Worm (Caenorhabditis elegans) whole organism, L3 larva: Measurements from ENCODE around the gene atln-2.

ENCODE experiments used
- aly-2 ChIP-seq: fragments of 150-350 bp; optimal IDR thresholded peaks from 2 replicates; lab custom pipeline; 2014; ENCODE audit warnings: missing biosample characterization, missing genetic modification characterization
- ama-1 ChIP-seq: fragments of 150-350 bp; optimal IDR thresholded peaks from 2 replicates; lab custom pipeline; 2018
- ceh-16 ChIP-seq: sonication (generic microtip); optimal IDR thresholded peaks from 2 replicates; lab custom pipeline; 2017; ENCODE audit warnings: missing biosample characterization, missing genetic modification characterization
- ceh-82 ChIP-seq: fragments of 150-350 bp; optimal IDR thresholded peaks from 2 replicates; lab custom pipeline; 2014; ENCODE audit warnings: missing biosample characterization, missing genetic modification characterization
- ceh-9 ChIP-seq: sonication (generic microtip); optimal IDR thresholded peaks from 2 replicates; lab custom pipeline; 2018; ENCODE audit warnings: missing biosample characterization, missing genetic modification characterization
- fkh-10 ChIP-seq: sonication (generic microtip); optimal IDR thresholded peaks from 2 replicates; lab custom pipeline; 2017; ENCODE audit warnings: missing biosample characterization, missing genetic modification reagents, missing genetic modification characterization
- hmg-11 ChIP-seq: sonication (generic microtip); optimal IDR thresholded peaks from 2 replicates; lab custom pipeline; 2016; ENCODE audit warnings: missing genetic modification characterization, missing compliant biosample characterization
- lin-39 ChIP-seq: fragments of 150-350 bp; optimal IDR thresholded peaks from 2 replicates; lab custom pipeline; 2018; ENCODE audit warnings: missing biosample characterization, missing genetic modification reagents, missing genetic modification characterization
- mdl-1 ChIP-seq: fragments of 150-350 bp; optimal IDR thresholded peaks from 2 replicates; lab custom pipeline; 2014; ENCODE audit warnings: missing biosample characterization, missing genetic modification characterization
- nhr-11 ChIP-seq: fragments of 150-350 bp; optimal IDR thresholded peaks from 2 replicates; lab custom pipeline; 2014; ENCODE audit warnings: missing biosample characterization, missing genetic modification characterization
- nhr-237 ChIP-seq: fragments of 150-350 bp; optimal IDR thresholded peaks from 2 replicates; lab custom pipeline; 2014; ENCODE audit warnings: missing biosample characterization, missing genetic modification characterization
- nhr-43 ChIP-seq: sonication (generic microtip); optimal IDR thresholded peaks from 2 replicates; lab custom pipeline; 2016; ENCODE audit warnings: mild to moderate bottlenecking, missing genetic modification characterization, missing compliant biosample characterization; ENCODE audit not compliant: poor library complexity, severe bottlenecking
- zag-1 ChIP-seq: fragments of 150-350 bp; optimal IDR thresholded peaks from 2 replicates; lab custom pipeline; 2014; ENCODE audit warnings: missing biosample characterization, missing genetic modification characterization
- ztf-11 ChIP-seq: fragments of 150-350 bp; optimal IDR thresholded peaks from 2 replicates; lab custom pipeline; 2014; ENCODE audit warnings: missing biosample characterization, missing genetic modification characterization

DNA sequence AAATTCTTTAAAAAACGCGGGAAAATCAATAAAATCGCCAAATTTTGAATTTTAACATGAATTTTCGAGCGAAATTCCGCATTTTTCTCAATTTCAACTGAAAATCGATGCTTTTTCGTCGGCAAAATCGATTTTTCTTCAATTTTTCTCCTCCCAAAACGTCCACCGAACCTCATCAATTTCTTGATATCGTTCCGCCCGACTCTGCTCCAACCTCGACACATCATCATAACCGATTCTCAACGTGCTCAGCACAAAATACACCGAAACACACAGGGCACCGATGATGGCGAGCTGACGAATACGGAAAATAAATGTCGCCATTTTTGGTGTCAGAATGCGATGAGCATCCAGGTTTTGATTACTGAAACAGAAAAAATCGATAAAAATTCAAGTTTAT, 22.9 kb upstream of the atln-2 start, which contains the start of gene Y41E3.1:
- TF ChIP-seq lin-39 (no peak), zag-1 (tag; lab: Kevin White, UChicago) (no peak), mdl-1 (tag; lab: Kevin White, UChicago) (no peak), ceh-16 (tag; lab: Kevin White, UChicago) (no peak), aly-2 (no peak), hmg-11 (tag; lab: Kevin White, UChicago) (no peak), ztf-11 (tag; lab: Kevin White, UChicago) (no peak), nhr-11 (tag; lab: Kevin White, UChicago) (no peak), fkh-10 (GFP tag; lab: Kevin White, UChicago) (no peak), ceh-82 (tag; lab: Kevin White, UChicago) (no peak), ceh-9 (no peak), ama-1 (lab: Kevin White, UChicago) (no peak), nhr-237 (tag; lab: Kevin White, UChicago) (no peak), nhr-43 (no peak)
